Fruit fly (Drosophila melanogaster) whole organism, embryonic: ENCODE results near the gene CG31076.
A peak's percentile ranks its signal among the peaks of the same experiment; 100 is the strongest.

Source experiments
- C15 ChIP-seq: fragments of 200-800 bp; sonication (Bioruptor generic); IDR thresholded peaks from 3 replicates; pipeline ENCODE4 v1.3.6; 2022; ENCODE audit warnings: missing biosample characterization, missing genetic modification characterization
- CG1024 ChIP-seq: fragments of 200-800 bp; sonication (Bioruptor generic); IDR thresholded peaks from 2 replicates; pipeline ENCODE4 v1.3.6; 2022; ENCODE audit warnings: missing biosample characterization, missing genetic modification characterization
- CG12219 ChIP-seq: fragments of 200-800 bp; sonication (Bioruptor generic); optimal IDR thresholded peaks from 3 replicates; lab custom pipeline; 2018; ENCODE audit warnings: missing biosample characterization, mild to moderate bottlenecking, missing genetic modification characterization
- CG14014 ChIP-seq: fragments of 200-800 bp; sonication (Bioruptor generic); IDR thresholded peaks from 2 replicates; pipeline ENCODE4 v1.3.6; 2022; ENCODE audit warnings: missing biosample characterization, missing genetic modification characterization
- CG14441 ChIP-seq: fragments of 200-800 bp; sonication (Bioruptor generic); IDR thresholded peaks from 2 replicates; pipeline ENCODE4 v1.3.6; 2022; ENCODE audit warnings: missing biosample characterization, missing genetic modification characterization
- CG15011 ChIP-seq: fragments of 200-800 bp; sonication (Bioruptor generic); optimal IDR thresholded peaks from 3 replicates; lab custom pipeline; 2018; ENCODE audit warnings: missing biosample characterization, mild to moderate bottlenecking, missing genetic modification characterization
- CG16779 ChIP-seq: fragments of 200-800 bp; sonication (Bioruptor generic); IDR thresholded peaks from 2 replicates; pipeline ENCODE4 v1.3.6; 2022; ENCODE audit warnings: missing biosample characterization, missing genetic modification characterization
- CG17361 ChIP-seq: fragments of 200-800 bp; sonication (Bioruptor generic); IDR thresholded peaks from 3 replicates; pipeline ENCODE4 v1.3.6; 2022; ENCODE audit warnings: missing biosample characterization, missing genetic modification characterization
- CG17829 ChIP-seq: fragments of 200-800 bp; optimal IDR thresholded peaks from 2 replicates; lab custom pipeline; 2019; ENCODE audit warnings: missing biosample characterization, mild to moderate bottlenecking, missing genetic modification characterization, moderate library complexity
- CG31388 ChIP-seq: fragments of 200-800 bp; sonication (Bioruptor generic); optimal IDR thresholded peaks from 2 replicates; lab custom pipeline; 2016; ENCODE audit warnings: missing biosample characterization, missing genetic modification characterization
- CG7271 ChIP-seq: fragments of 200-800 bp; sonication (Bioruptor generic); optimal IDR thresholded peaks from 2 replicates; lab custom pipeline; 2018; ENCODE audit warnings: missing biosample characterization, mild to moderate bottlenecking, missing genetic modification characterization, moderate library complexity
- CG8388 ChIP-seq: fragments of 200-800 bp; sonication (Bioruptor generic); optimal IDR thresholded peaks from 2 replicates; lab custom pipeline; 2019; ENCODE audit warnings: missing biosample characterization, mild to moderate bottlenecking, missing genetic modification characterization, moderate library complexity
- CG8944 ChIP-seq: fragments of 200-800 bp; sonication (Bioruptor generic); optimal IDR thresholded peaks from 3 replicates; lab custom pipeline; 2016; ENCODE audit warnings: missing biosample characterization, missing genetic modification characterization
- CG9932 ChIP-seq: fragments of 200-800 bp; sonication (Bioruptor generic); IDR thresholded peaks from 2 replicates; pipeline ENCODE4 v1.3.6; 2022; ENCODE audit warnings: missing biosample characterization, missing genetic modification characterization
- CTCF ChIP-seq: fragments of 200-800 bp; sonication (Bioruptor generic); optimal IDR thresholded peaks from 2 replicates; lab custom pipeline; 2017; ENCODE audit warnings: missing biosample characterization, mild to moderate bottlenecking, missing genetic modification characterization, moderate library complexity
- Elba2 ChIP-seq: fragments of 200-800 bp; sonication (Bioruptor generic); optimal IDR thresholded peaks from 3 replicates; lab custom pipeline; 2016; ENCODE audit warnings: missing biosample characterization, missing genetic modification characterization
- Hr78 ChIP-seq, 2 experiments: fragments of 200-800 bp in 1 of 2; fragments of >200 bp in 1 of 2; sonication (Bioruptor generic) in 1 of 2; optimal IDR thresholded peaks; 2 replicates each; lab custom pipeline; 2017 to 2019; ENCODE audit warnings: missing biosample characterization in 2 of 2, missing genetic modification characterization in 2 of 2, mild to moderate bottlenecking in 1 of 2, moderate library complexity in 1 of 2
- MESR4 ChIP-seq: fragments of 200-800 bp; sonication (Bioruptor generic); optimal IDR thresholded peaks from 2 replicates; lab custom pipeline; 2018; ENCODE audit warnings: missing biosample characterization, mild to moderate bottlenecking, missing genetic modification characterization, moderate library complexity
- Mad ChIP-seq: fragments of 200-800 bp; sonication (Bioruptor generic); optimal IDR thresholded peaks from 2 replicates; lab custom pipeline; 2016; ENCODE audit warnings: missing biosample characterization, missing genetic modification characterization
- Med ChIP-seq: fragments of 200-800 bp; sonication (Bioruptor generic); peaks from one replicate; lab custom pipeline; 2016; ENCODE audit warnings: missing biosample characterization, missing genetic modification characterization, mild to moderate bottlenecking, inconsistent platforms, moderate library complexity
- Poxn ChIP-seq: fragments of 200-800 bp; sonication (Bioruptor generic); IDR thresholded peaks from 2 replicates; pipeline ENCODE4 v1.3.6; 2022; ENCODE audit warnings: missing biosample characterization, missing genetic modification characterization
- Sry-δ ChIP-seq: fragments of 200-800 bp; sonication (Bioruptor generic); optimal IDR thresholded peaks from 2 replicates; lab custom pipeline; 2016; ENCODE audit warnings: missing biosample characterization, missing genetic modification characterization
- YL-1 ChIP-seq: fragments of 200-800 bp; sonication (Bioruptor generic); optimal IDR thresholded peaks from 3 replicates; lab custom pipeline; 2017; ENCODE audit warnings: missing biosample characterization, mild to moderate bottlenecking, missing genetic modification characterization
- chif ChIP-seq, 2 experiments: fragments of 200-800 bp; sonication (Bioruptor generic); optimal IDR thresholded peaks; 3 replicates each; lab custom pipeline; 2016; ENCODE audit warnings: missing biosample characterization in 2 of 2, missing genetic modification characterization in 2 of 2
- dmrt11E ChIP-seq: fragments of 200-800 bp; sonication (Bioruptor generic); optimal IDR thresholded peaks from 3 replicates; lab custom pipeline; 2018; ENCODE audit warnings: missing biosample characterization, mild to moderate bottlenecking, missing genetic modification characterization, moderate library complexity
- ewg ChIP-seq: fragments of 200-800 bp; sonication (Bioruptor generic); optimal IDR thresholded peaks from 3 replicates; lab custom pipeline; 2017; ENCODE audit warnings: mild to moderate bottlenecking, missing biosample characterization, missing genetic modification reagents, missing genetic modification characterization
- ftz-f1 ChIP-seq: fragments of 200-800 bp; sonication (Bioruptor generic); optimal IDR thresholded peaks from 2 replicates; lab custom pipeline; 2016; ENCODE audit warnings: missing biosample characterization, missing genetic modification characterization
- gt ChIP-seq: fragments of 200-800 bp; sonication (Bioruptor generic); IDR thresholded peaks from 2 replicates; pipeline ENCODE4 v1.3.6; 2022; ENCODE audit warnings: missing biosample characterization, missing genetic modification characterization
- hb ChIP-seq: fragments of 200-800 bp; sonication (Bioruptor generic); IDR thresholded peaks from 3 replicates; pipeline ENCODE4 v1.3.6; 2022; ENCODE audit warnings: missing biosample characterization, missing genetic modification characterization; ENCODE audit not compliant: partially characterized antibody
- jumu ChIP-seq: fragments of 200-800 bp; sonication (Bioruptor generic); optimal IDR thresholded peaks from 3 replicates; lab custom pipeline; 2016; ENCODE audit warnings: missing biosample characterization, missing genetic modification characterization
- lmd ChIP-seq: fragments of 200-800 bp; sonication (Bioruptor generic); IDR thresholded peaks from 2 replicates; pipeline ENCODE4 v1.3.6; 2022; ENCODE audit warnings: missing biosample characterization, missing genetic modification characterization
- onecut ChIP-seq: fragments of 200-800 bp; sonication (Bioruptor generic); IDR thresholded peaks from 2 replicates; pipeline ENCODE4 v1.3.6; 2022; ENCODE audit warnings: missing biosample characterization, missing genetic modification characterization
- pita ChIP-seq: fragments of 200-800 bp; sonication (Bioruptor generic); optimal IDR thresholded peaks from 2 replicates; lab custom pipeline; 2017; ENCODE audit warnings: missing biosample characterization, mild to moderate bottlenecking, missing genetic modification characterization
- sisA ChIP-seq: fragments of 200-800 bp; sonication (Bioruptor generic); IDR thresholded peaks from 2 replicates; pipeline ENCODE4 v1.3.6; 2022; ENCODE audit warnings: missing biosample characterization, missing genetic modification characterization
- sna ChIP-seq: fragments of 200-800 bp; sonication (Bioruptor generic); IDR thresholded peaks from 2 replicates; pipeline ENCODE4 v1.3.6; 2022; ENCODE audit warnings: missing biosample characterization, missing genetic modification characterization; ENCODE audit not compliant: partially characterized antibody
- sqz ChIP-seq: fragments of 200-800 bp; sonication (Bioruptor generic); optimal IDR thresholded peaks from 3 replicates; lab custom pipeline; 2018; ENCODE audit warnings: missing biosample characterization, mild to moderate bottlenecking, missing genetic modification characterization
- trem ChIP-seq: fragments of 200-800 bp; optimal IDR thresholded peaks from 3 replicates; lab custom pipeline; 2019; ENCODE audit warnings: missing biosample characterization, mild to moderate bottlenecking, missing genetic modification characterization, moderate library complexity
- wdn ChIP-seq: fragments of 200-800 bp; sonication (Bioruptor generic); IDR thresholded peaks from 2 replicates; pipeline ENCODE4 v1.3.6; 2022; ENCODE audit warnings: missing biosample characterization, missing genetic modification characterization

CG31076 gene

dm6 chr3R:26956376-26957062 lies 33.1 kb downstream of the CG31076 start (continued):
- TF ChIP-seq CG9932 = no peak
- TF ChIP-seq C15 (GFP tag; lab: Robert Waterston, UW) = no peak
- TF ChIP-seq CG15011 (GFP tag; lab: Kevin White, UChicago) = no peak
- no peak for TF ChIP-seq gt (GFP tag; lab: Robert Waterston, UW)
- TF ChIP-seq pita = no peak
- no peak for TF ChIP-seq Elba2 (GFP tag; lab: Kevin White, UChicago)
- TF ChIP-seq CG1024 (GFP tag; lab: Robert Waterston, UW) = no peak
- TF ChIP-seq CG14014 (GFP tag; lab: Robert Waterston, UW) = no peak
- no peak for TF ChIP-seq sna (GFP tag; lab: Robert Waterston, UW)
- TF ChIP-seq CG7271 = no peak
- TF ChIP-seq CG8388 (GFP tag; lab: Kevin White, UChicago) = no peak
- no peak for TF ChIP-seq chif (GFP tag; optimal IDR thresholded peaks at IDR 0.05; lab: Kevin White, UChicago)
- no peak for TF ChIP-seq Sry-δ (GFP tag; lab: Kevin White, UChicago)
- no peak for TF ChIP-seq dmrt11E (tag; lab: Kevin White, UChicago)
- no peak for TF ChIP-seq CG8944 (GFP tag; lab: Kevin White, UChicago)
- no peak for TF ChIP-seq MESR4 (GFP tag; lab: Kevin White, UChicago)
- TF ChIP-seq Hr78 (GFP tag; optimal IDR thresholded peaks at IDR 0.05; lab: Kevin White, UChicago) = no peak
- 0 out of 2 replicates have a peak, but pooled peaks have one; percentile 24 for TF ChIP-seq CG14441 (GFP tag; lab: Robert Waterston, UW)
- TF ChIP-seq CG17829 = no peak
- TF ChIP-seq CG16779 = no peak
- TF ChIP-seq lmd (GFP tag; lab: Robert Waterston, UW) = no peak
- no peak for TF ChIP-seq ewg (GFP tag; lab: Kevin White, UChicago)
- TF ChIP-seq sisA (GFP tag; lab: Robert Waterston, UW) = 0 out of 2 replicates have a peak, but pooled peaks have one; percentile 16
- TF ChIP-seq CG17361 (GFP tag; lab: Robert Waterston, UW) = 0 out of 3 replicates have a peak, but pooled peaks have one; percentile 18
- TF ChIP-seq trem = no peak
- TF ChIP-seq jumu (GFP tag; lab: Kevin White, UChicago) = no peak
- TF ChIP-seq wdn (GFP tag; lab: Robert Waterston, UW) = no peak
- peak; percentile 23 for TF ChIP-seq CG12219
- TF ChIP-seq CG31388 (GFP tag; lab: Kevin White, UChicago) = no peak
- no peak for TF ChIP-seq Mad (GFP tag; lab: Kevin White, UChicago)
- TF ChIP-seq sqz (GFP tag; lab: Kevin White, UChicago) = peak; percentile 12
- no peak for TF ChIP-seq YL-1 (GFP tag; lab: Kevin White, UChicago)

dm6 chr3R:26955527-26955926 lies 34.1 kb downstream of the CG31076 start:
- TF ChIP-seq CTCF (GFP tag; lab: Kevin White, UChicago) = no peak
- peak; percentile 61 for TF ChIP-seq Med (GFP tag; lab: Kevin White, UChicago)
- 0 out of 3 replicates have a peak, but pooled peaks have one; percentile 25 for TF ChIP-seq hb (GFP tag; lab: Robert Waterston, UW)
- TF ChIP-seq CG7271 = no peak
- no peak for TF ChIP-seq Poxn
- peak; percentile 47 for TF ChIP-seq ftz-f1 (GFP tag; lab: Kevin White, UChicago)
- peak; percentile 38; the same call in 1 of the 2 replicates for TF ChIP-seq onecut (GFP tag; lab: Robert Waterston, UW)
- TF ChIP-seq, all 482 proteins: peak for 4
